Worm (Caenorhabditis elegans): ENCODE results near the gene agt-1.

DNA sequence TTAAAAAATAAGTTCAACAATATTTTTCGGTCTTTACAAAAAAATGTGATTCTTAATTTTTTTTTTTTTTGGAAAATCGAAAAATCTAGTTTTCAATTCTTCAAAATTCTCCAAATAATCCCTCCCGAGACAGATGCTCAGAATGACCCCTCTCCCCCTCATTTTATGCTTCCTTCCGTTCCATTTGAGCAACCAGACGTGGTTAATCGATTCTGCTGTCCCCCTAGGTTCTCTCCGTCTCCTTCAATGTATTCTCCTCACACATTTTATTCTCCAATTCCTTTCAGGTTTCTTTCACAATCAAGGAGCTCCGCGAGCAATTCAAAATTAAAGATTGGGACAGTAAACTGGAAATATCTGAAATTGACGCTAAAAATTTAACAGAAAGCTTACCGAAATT lies 5.7 kb upstream of the agt-1 start:
- TF ChIP-seq flt-1 (GFP tag; IDR thresholded peaks at IDR 0.05) (no peak), ama-1 (optimal IDR thresholded peaks at IDR 0.05) (no peak), tbx-37 (GFP tag; conservative IDR thresholded peaks at IDR 0.05) (no peak), hmg-4 (GFP tag; optimal IDR thresholded peaks at IDR 0.05) (no peak)
